Fruit fly (Drosophila melanogaster) whole organism, embryonic: ENCODE data around the gene CG43980.

Experiments
- Adf1 ChIP-seq: fragments of 200-800 bp; sonication (Bioruptor generic); IDR thresholded peaks from 2 replicates; pipeline ENCODE4 v1.3.6; 2022; ENCODE audit warnings: missing biosample characterization, missing genetic modification characterization
- Bdp1 ChIP-seq: fragments of 200-800 bp; sonication (Bioruptor generic); optimal IDR thresholded peaks from 3 replicates; lab custom pipeline; 2016; ENCODE audit warnings: missing biosample characterization, missing genetic modification characterization
- CG11504 ChIP-seq: fragments of 200-800 bp; sonication (Bioruptor generic); optimal IDR thresholded peaks from 3 replicates; lab custom pipeline; 2019; ENCODE audit warnings: missing biosample characterization, mild to moderate bottlenecking, missing genetic modification characterization, moderate library complexity
- CG12219 ChIP-seq: fragments of 200-800 bp; sonication (Bioruptor generic); optimal IDR thresholded peaks from 3 replicates; lab custom pipeline; 2018; ENCODE audit warnings: missing biosample characterization, mild to moderate bottlenecking, missing genetic modification characterization
- CG15011 ChIP-seq: fragments of 200-800 bp; sonication (Bioruptor generic); optimal IDR thresholded peaks from 3 replicates; lab custom pipeline; 2018; ENCODE audit warnings: missing biosample characterization, mild to moderate bottlenecking, missing genetic modification characterization
- CG1603 ChIP-seq: fragments of 200-800 bp; sonication (Bioruptor generic); optimal IDR thresholded peaks from 2 replicates; lab custom pipeline; 2019; ENCODE audit warnings: missing biosample characterization, mild to moderate bottlenecking, missing genetic modification characterization, moderate library complexity
- CG17186 ChIP-seq: fragments of 200-800 bp; sonication (Bioruptor generic); optimal IDR thresholded peaks from 3 replicates; lab custom pipeline; 2017; ENCODE audit warnings: missing biosample characterization, missing genetic modification reagents, missing genetic modification characterization
- CG17359 ChIP-seq: fragments of 200-800 bp; sonication (Bioruptor generic); optimal IDR thresholded peaks from 3 replicates; lab custom pipeline; 2018; ENCODE audit warnings: missing biosample characterization, mild to moderate bottlenecking, missing genetic modification characterization, moderate library complexity
- CG17361 ChIP-seq: fragments of 200-800 bp; sonication (Bioruptor generic); IDR thresholded peaks from 3 replicates; pipeline ENCODE4 v1.3.6; 2022; ENCODE audit warnings: missing biosample characterization, missing genetic modification characterization
- CG17829 ChIP-seq: fragments of 200-800 bp; optimal IDR thresholded peaks from 2 replicates; lab custom pipeline; 2019; ENCODE audit warnings: missing biosample characterization, mild to moderate bottlenecking, missing genetic modification characterization, moderate library complexity
- CG2129 ChIP-seq: fragments of 200-800 bp; sonication (Bioruptor generic); IDR thresholded peaks from 2 replicates; pipeline ENCODE4 v1.3.6; 2022; ENCODE audit warnings: missing biosample characterization, missing genetic modification characterization; ENCODE audit not compliant: partially characterized antibody
- CG2678 ChIP-seq: fragments of 200-800 bp; sonication (Bioruptor generic); optimal IDR thresholded peaks from 3 replicates; lab custom pipeline; 2019; ENCODE audit warnings: missing biosample characterization, mild to moderate bottlenecking, missing genetic modification characterization, moderate library complexity
- CG30020 ChIP-seq: fragments of 200-800 bp; optimal IDR thresholded peaks from 2 replicates; lab custom pipeline; 2019; ENCODE audit warnings: missing biosample characterization, mild to moderate bottlenecking, missing genetic modification characterization, moderate library complexity
- CG31365 ChIP-seq: fragments of 200-800 bp; sonication (Bioruptor generic); optimal IDR thresholded peaks from 2 replicates; lab custom pipeline; 2018; ENCODE audit warnings: missing biosample characterization, mild to moderate bottlenecking, missing genetic modification characterization
- CG3995 ChIP-seq: fragments of 200-800 bp; sonication (Bioruptor generic); optimal IDR thresholded peaks from 3 replicates; lab custom pipeline; 2016; ENCODE audit warnings: missing biosample characterization, missing genetic modification characterization
- CG4282 ChIP-seq: fragments of 200-800 bp; sonication (Bioruptor generic); optimal IDR thresholded peaks from 2 replicates; lab custom pipeline; 2016; ENCODE audit warnings: missing biosample characterization, missing genetic modification characterization
- CG4360 ChIP-seq: fragments of 200-800 bp; sonication (Bioruptor generic); IDR thresholded peaks from 2 replicates; pipeline ENCODE4 v1.3.6; 2022; ENCODE audit warnings: missing biosample characterization, missing genetic modification characterization
- Chrac-16 ChIP-seq: fragments of 200-800 bp; sonication (Bioruptor generic); optimal IDR thresholded peaks from 3 replicates; lab custom pipeline; 2016; ENCODE audit warnings: missing biosample characterization, missing genetic modification characterization
- D ChIP-seq, 2 experiments: fragments of 200-800 bp in 1 of 2; fragments of >200 bp in 1 of 2; sonication (Bioruptor generic) in 1 of 2; optimal IDR thresholded peaks; 2 replicates in 1 of 2; 3 replicates in 1 of 2; lab custom pipeline; 2017; ENCODE audit warnings: mild to moderate bottlenecking in 1 of 2, missing biosample characterization in 1 of 2, missing genetic modification characterization in 1 of 2, missing genetic modification reagents in 1 of 2
- Doc3 ChIP-seq: fragments of 200-800 bp; sonication (Bioruptor generic); IDR thresholded peaks from 3 replicates; pipeline ENCODE4 v1.3.6; 2022; ENCODE audit warnings: missing biosample characterization, missing genetic modification characterization; ENCODE audit not compliant: partially characterized antibody
- E2f2 ChIP-seq: fragments of 200-800 bp; sonication (Bioruptor generic); IDR thresholded peaks from 2 replicates; pipeline ENCODE4 v1.3.6; 2022; ENCODE audit warnings: missing biosample characterization, missing genetic modification characterization
- HLH4C ChIP-seq: fragments of 200-800 bp; sonication (Bioruptor generic); IDR thresholded peaks from 3 replicates; pipeline ENCODE4 v1.3.6; 2022; ENCODE audit warnings: missing biosample characterization, missing genetic modification characterization; ENCODE audit not compliant: partially characterized antibody
- Kr ChIP-seq: fragments of 200-800 bp; sonication (Bioruptor generic); optimal IDR thresholded peaks from 2 replicates; lab custom pipeline; 2017; ENCODE audit warnings: missing biosample characterization, mild to moderate bottlenecking, missing genetic modification characterization
- MESR4 ChIP-seq: fragments of 200-800 bp; sonication (Bioruptor generic); optimal IDR thresholded peaks from 2 replicates; lab custom pipeline; 2018; ENCODE audit warnings: missing biosample characterization, mild to moderate bottlenecking, missing genetic modification characterization, moderate library complexity
- NC2α ChIP-seq: fragments of 200-800 bp; sonication (Bioruptor generic); optimal IDR thresholded peaks from 2 replicates; lab custom pipeline; 2016; ENCODE audit warnings: missing biosample characterization, missing genetic modification characterization
- Scr ChIP-seq: fragments of 200-800 bp; sonication (Bioruptor generic); IDR thresholded peaks from 2 replicates; pipeline ENCODE4 v1.3.6; 2022; ENCODE audit warnings: missing biosample characterization, missing genetic modification characterization; ENCODE audit not compliant: partially characterized antibody
- Side ChIP-seq: fragments of 200-800 bp; sonication (Bioruptor generic); optimal IDR thresholded peaks from 2 replicates; lab custom pipeline; 2016; ENCODE audit warnings: missing biosample characterization, missing genetic modification characterization
- amos ChIP-seq: fragments of 200-800 bp; sonication (Bioruptor generic); IDR thresholded peaks from 2 replicates; pipeline ENCODE4 v1.3.6; 2022; ENCODE audit warnings: missing biosample characterization, missing genetic modification characterization; ENCODE audit not compliant: partially characterized antibody
- bsh ChIP-seq, 2 experiments: fragments of 200-800 bp; sonication (Bioruptor generic); optimal IDR thresholded peaks; 2 replicates each; lab custom pipeline; 2017 to 2018; ENCODE audit warnings: mild to moderate bottlenecking in 2 of 2, missing biosample characterization in 2 of 2, missing genetic modification characterization in 2 of 2, moderate library complexity in 1 of 2
- cas ChIP-seq: fragments of 200-800 bp; sonication (Bioruptor generic); IDR thresholded peaks from 2 replicates; pipeline ENCODE4 v1.3.6; 2022; ENCODE audit warnings: missing biosample characterization, missing genetic modification characterization
- chinmo ChIP-seq: fragments of 200-800 bp; sonication (Bioruptor generic); IDR thresholded peaks from 4 replicates; pipeline ENCODE4 v1.3.6; 2022; ENCODE audit warnings: missing biosample characterization, missing genetic modification characterization; ENCODE audit not compliant: partially characterized antibody
- eyg ChIP-seq: fragments of 200-800 bp; sonication (Bioruptor generic); optimal IDR thresholded peaks from 3 replicates; lab custom pipeline; 2016; ENCODE audit warnings: missing biosample characterization, missing genetic modification characterization
- hb ChIP-seq: fragments of 200-800 bp; sonication (Bioruptor generic); IDR thresholded peaks from 3 replicates; pipeline ENCODE4 v1.3.6; 2022; ENCODE audit warnings: missing biosample characterization, missing genetic modification characterization; ENCODE audit not compliant: partially characterized antibody
- inv ChIP-seq: fragments of 200-800 bp; sonication (Bioruptor generic); IDR thresholded peaks from 2 replicates; pipeline ENCODE4 v1.3.6; 2022; ENCODE audit warnings: missing biosample characterization, missing genetic modification characterization; ENCODE audit not compliant: partially characterized antibody
- jumu ChIP-seq: fragments of 200-800 bp; sonication (Bioruptor generic); optimal IDR thresholded peaks from 3 replicates; lab custom pipeline; 2016; ENCODE audit warnings: missing biosample characterization, missing genetic modification characterization
- nerfin-2 ChIP-seq: fragments of 200-800 bp; sonication (Bioruptor generic); IDR thresholded peaks from 2 replicates; pipeline ENCODE4 v1.3.6; 2022; ENCODE audit warnings: missing biosample characterization, missing genetic modification characterization; ENCODE audit not compliant: partially characterized antibody
- pros ChIP-seq: fragments of 200-800 bp; sonication (Bioruptor generic); optimal IDR thresholded peaks from 3 replicates; lab custom pipeline; 2019; ENCODE audit warnings: missing biosample characterization, mild to moderate bottlenecking, missing genetic modification characterization, moderate library complexity
- pzg ChIP-seq: fragments of 200-800 bp; sonication (Bioruptor generic); optimal IDR thresholded peaks from 3 replicates; lab custom pipeline; 2018; ENCODE audit warnings: missing biosample characterization, mild to moderate bottlenecking, missing genetic modification characterization, moderate library complexity
- rib ChIP-seq: fragments of 200-800 bp; sonication (Bioruptor generic); IDR thresholded peaks from 2 replicates; pipeline ENCODE4 v1.3.6; 2022; ENCODE audit warnings: missing biosample characterization, missing genetic modification characterization
- schlank ChIP-seq: fragments of 200-800 bp; sonication (Bioruptor generic); optimal IDR thresholded peaks from 2 replicates; lab custom pipeline; 2018; ENCODE audit warnings: missing biosample characterization, mild to moderate bottlenecking, missing genetic modification characterization
- sens-2 ChIP-seq: fragments of 200-800 bp; sonication (Bioruptor generic); IDR thresholded peaks from 2 replicates; pipeline ENCODE4 v1.3.6; 2022; ENCODE audit warnings: missing biosample characterization, missing genetic modification characterization
- sim ChIP-seq: fragments of 200-800 bp; sonication (Bioruptor generic); IDR thresholded peaks from 2 replicates; pipeline ENCODE4 v1.3.6; 2022; ENCODE audit warnings: missing biosample characterization, missing genetic modification characterization
- ssp ChIP-seq: fragments of 200-800 bp; sonication (Bioruptor generic); IDR thresholded peaks from 2 replicates; pipeline ENCODE4 v1.3.6; 2022; ENCODE audit warnings: missing biosample characterization, missing genetic modification characterization
- stwl ChIP-seq: fragments of 200-800 bp; sonication (Bioruptor generic); optimal IDR thresholded peaks from 3 replicates; lab custom pipeline; 2018; ENCODE audit warnings: missing biosample characterization, mild to moderate bottlenecking, missing genetic modification characterization, moderate library complexity
- tna ChIP-seq: fragments of 200-800 bp; sonication (Bioruptor generic); IDR thresholded peaks from 2 replicates; pipeline ENCODE4 v1.3.6; 2022; ENCODE audit warnings: missing biosample characterization, missing genetic modification characterization; ENCODE audit not compliant: partially characterized antibody
- trem ChIP-seq: fragments of 200-800 bp; optimal IDR thresholded peaks from 3 replicates; lab custom pipeline; 2019; ENCODE audit warnings: missing biosample characterization, mild to moderate bottlenecking, missing genetic modification characterization, moderate library complexity
- vfl ChIP-seq: fragments of 200-800 bp; sonication (Bioruptor generic); optimal IDR thresholded peaks from 2 replicates; lab custom pipeline; 2016; ENCODE audit warnings: missing biosample characterization, missing genetic modification characterization
- vvl ChIP-seq: fragments of 200-800 bp; sonication (Bioruptor generic); IDR thresholded peaks from 2 replicates; pipeline ENCODE4 v1.3.6; 2022; ENCODE audit warnings: missing biosample characterization, missing genetic modification characterization

Gene CG43980

dm6 chr3L:21626036-21626614, 18.6 kb upstream of the CG43980 start (continued):
- TF ChIP-seq Adf1 (GFP tag; lab: Robert Waterston, UW) (no peak), CG2678 (tag; lab: Kevin White, UChicago) (no peak), Bdp1 (no peak), hb (GFP tag; lab: Robert Waterston, UW) (peak; percentile 64; the same call in 1 of the 3 replicates), CG3995 (peak; percentile 97), CG30020 (tag; lab: Kevin White, UChicago) (peak; percentile 48), stwl (tag; lab: Kevin White, UChicago) (peak; percentile 88), CG31365 (no peak), schlank (tag; lab: Kevin White, UChicago) (no peak), eyg (GFP tag; lab: Kevin White, UChicago) (no peak), nerfin-2 (GFP tag; lab: Robert Waterston, UW) (0 out of 2 replicates have a peak, but pooled peaks have one; percentile 9), CG4360 (GFP tag; lab: Robert Waterston, UW) (no peak), CG1603 (tag; lab: Kevin White, UChicago) (no peak), D (optimal IDR thresholded peaks at IDR 0.05; lab: Kevin White, UChicago) (no peak), D (GFP tag; optimal IDR thresholded peaks at IDR 0.05; lab: Kevin White, UChicago) (no peak), CG17829 (tag; lab: Kevin White, UChicago) (peak; percentile 23), E2f2 (GFP tag; lab: Robert Waterston, UW) (peak; percentile 44), rib (no peak), pros (GFP tag; lab: Kevin White, UChicago) (no peak), NC2α (GFP tag; lab: Kevin White, UChicago) (no peak), trem (tag; lab: Kevin White, UChicago) (peak; percentile 67), Kr (no peak), Scr (peak; percentile 78), inv (GFP tag; lab: Robert Waterston, UW) (peak; percentile 62), CG11504 (tag; lab: Kevin White, UChicago) (no peak), CG17361 (GFP tag; lab: Robert Waterston, UW) (no peak), vvl (no peak), CG4282 (GFP tag; lab: Kevin White, UChicago) (no peak), jumu (GFP tag; lab: Kevin White, UChicago) (no peak), MESR4 (peak; percentile 78), Doc3 (GFP tag; lab: Robert Waterston, UW) (peak; percentile 59; the same call in 2 of the 3 replicates), CG12219 (GFP tag; lab: Kevin White, UChicago) (no peak), chinmo (peak; percentile 78; the same call in 2 of the 4 replicates), CG2129 (GFP tag; lab: Robert Waterston, UW) (peak; percentile 46; the same call in 1 of the 2 replicates), sim (GFP tag; lab: Robert Waterston, UW) (no peak), HLH4C (peak; percentile 68), vfl (GFP tag; lab: Kevin White, UChicago) (no peak), cas (GFP tag; lab: Robert Waterston, UW) (no peak), CG15011 (GFP tag; lab: Kevin White, UChicago) (no peak), sens-2 (GFP tag; lab: Robert Waterston, UW) (no peak), CG17359 (tag; lab: Kevin White, UChicago) (no peak), ssp (GFP tag; lab: Robert Waterston, UW) (no peak), pzg (peak; percentile 44), bsh (GFP tag; optimal IDR thresholded peaks at IDR 0.05; lab: Kevin White, UChicago) (no peak), tna (GFP tag; lab: Robert Waterston, UW) (no peak), amos (GFP tag; lab: Robert Waterston, UW) (peak; percentile 81; the same call in 1 of the 2 replicates), Chrac-16 (no peak), CG17186 (GFP tag; lab: Kevin White, UChicago) (peak; percentile 47), Side (no peak)
